Fruit fly (Drosophila melanogaster): ENCODE results near the gene Or65b.

Gene Or65b

DNA sequence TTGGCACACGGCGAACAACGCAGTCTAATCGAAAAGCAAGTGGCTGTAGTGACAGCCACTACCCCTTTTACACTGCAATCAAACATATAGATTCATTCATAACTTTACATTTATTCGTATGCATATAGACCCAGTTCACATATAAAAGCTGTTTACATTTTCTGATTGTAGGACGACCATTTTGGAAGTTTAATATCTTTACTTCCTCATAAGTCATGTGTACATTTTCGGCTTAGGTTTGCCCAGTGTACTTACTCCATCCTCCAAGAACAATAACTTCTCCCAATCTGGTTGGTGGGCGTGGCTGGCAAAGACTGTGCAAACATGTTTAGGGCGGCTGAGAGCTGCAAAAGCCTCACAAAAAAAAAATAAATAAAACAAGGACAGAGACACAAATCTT, 12.9 kb downstream of the Or65b start:
- TF ChIP-seq Met (GFP tag; optimal IDR thresholded peaks at IDR 0.05) (peak; percentile 6), CG6854 (GFP tag; optimal IDR thresholded peaks at IDR 0.05) (no peak), achi (GFP tag; optimal IDR thresholded peaks at IDR 0.05) (peak; percentile 2), CG3032 (tag; optimal IDR thresholded peaks at IDR 0.05) (peak; percentile 19), Ets96B (tag; optimal IDR thresholded peaks at IDR 0.05) (peak; percentile 24), CG8319 (GFP tag; optimal IDR thresholded peaks at IDR 0.05) (no peak), CG10669 (GFP tag; optimal IDR thresholded peaks at IDR 0.05) (peak; percentile 10), svp (GFP tag) (peak; percentile 50), spab (GFP tag; optimal IDR thresholded peaks at IDR 0.05) (peak; percentile 7), CG6792 (GFP tag; optimal IDR thresholded peaks at IDR 0.05) (no peak), Hr4 (GFP tag; optimal IDR thresholded peaks at IDR 0.05) (peak; percentile 14), CG6163 (GFP tag; IDR thresholded peaks at IDR 0.05) (0 out of 3 replicates have a peak, but pooled peaks have one; percentile 9), CG10631 (GFP tag; optimal IDR thresholded peaks at IDR 0.05) (peak; percentile 10), CG1621 (tag; optimal IDR thresholded peaks at IDR 0.05) (no peak), topi (GFP tag; optimal IDR thresholded peaks at IDR 0.05) (peak; percentile 6), Sox14 (GFP tag; optimal IDR thresholded peaks at IDR 0.05) (peak; percentile 9), Hr39 (GFP tag; optimal IDR thresholded peaks at IDR 0.05) (peak; percentile 8), CG32006 (GFP tag; optimal IDR thresholded peaks at IDR 0.05) (peak; percentile 13)

DNA sequence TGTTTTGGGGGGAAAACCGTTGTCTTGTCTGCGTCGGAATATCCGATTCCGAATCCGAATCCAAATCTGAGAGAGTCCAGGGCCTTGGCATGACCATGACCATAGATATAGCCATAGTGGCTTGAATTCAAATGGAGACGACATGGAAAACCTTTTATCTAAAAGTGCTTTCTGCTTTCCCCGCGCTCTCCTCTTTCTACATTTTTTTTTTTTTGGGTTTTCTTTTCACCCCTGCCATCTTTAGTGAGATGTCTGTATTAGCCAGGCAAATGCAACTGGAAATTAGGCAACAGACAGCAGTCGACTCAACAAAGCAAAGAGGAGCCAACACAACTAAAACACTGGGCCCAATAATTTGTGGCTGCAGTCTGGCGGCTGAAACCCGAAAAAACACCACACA, 16.8 kb downstream of the Or65b start:
- TF ChIP-seq esn (GFP tag; optimal IDR thresholded peaks at IDR 0.05) = no peak
- TF ChIP-seq fkh (GFP tag; optimal IDR thresholded peaks at IDR 0.05) = no peak
- no peak for TF ChIP-seq CG11294 (GFP tag; IDR thresholded peaks at IDR 0.05)
- no peak for TF ChIP-seq CG3032 (tag; optimal IDR thresholded peaks at IDR 0.05)
- TF ChIP-seq CG8119 (GFP tag; IDR thresholded peaks at IDR 0.05) = no peak
- TF ChIP-seq CG4318 (GFP tag; optimal IDR thresholded peaks at IDR 0.05) = no peak
- no peak for TF ChIP-seq Eip75B (GFP tag; optimal IDR thresholded peaks at IDR 0.05)
- TF ChIP-seq CG31627 (GFP tag; optimal IDR thresholded peaks at IDR 0.05) = no peak
- no peak for TF ChIP-seq Hr38 (GFP tag; optimal IDR thresholded peaks at IDR 0.05)
- TF ChIP-seq CG3919 (GFP tag; optimal IDR thresholded peaks at IDR 0.05) = no peak
- no peak for TF ChIP-seq CG9139 (GFP tag; optimal IDR thresholded peaks at IDR 0.05)
- TF ChIP-seq Gug (GFP tag; IDR thresholded peaks at IDR 0.05) = no peak
- no peak for TF ChIP-seq CG10669 (GFP tag; optimal IDR thresholded peaks at IDR 0.05)
- no peak for TF ChIP-seq CG7368 (GFP tag; optimal IDR thresholded peaks at IDR 0.05)
- TF ChIP-seq CG6276 (GFP tag; optimal IDR thresholded peaks at IDR 0.05) = no peak
- no peak for TF ChIP-seq CG11902 (GFP tag; optimal IDR thresholded peaks at IDR 0.05)
- TF ChIP-seq Hr39 (GFP tag; optimal IDR thresholded peaks at IDR 0.05) = no peak
- TF ChIP-seq CG1621 (tag; optimal IDR thresholded peaks at IDR 0.05) = no peak
- no peak for TF ChIP-seq Hr4 (GFP tag; optimal IDR thresholded peaks at IDR 0.05)

DNA sequence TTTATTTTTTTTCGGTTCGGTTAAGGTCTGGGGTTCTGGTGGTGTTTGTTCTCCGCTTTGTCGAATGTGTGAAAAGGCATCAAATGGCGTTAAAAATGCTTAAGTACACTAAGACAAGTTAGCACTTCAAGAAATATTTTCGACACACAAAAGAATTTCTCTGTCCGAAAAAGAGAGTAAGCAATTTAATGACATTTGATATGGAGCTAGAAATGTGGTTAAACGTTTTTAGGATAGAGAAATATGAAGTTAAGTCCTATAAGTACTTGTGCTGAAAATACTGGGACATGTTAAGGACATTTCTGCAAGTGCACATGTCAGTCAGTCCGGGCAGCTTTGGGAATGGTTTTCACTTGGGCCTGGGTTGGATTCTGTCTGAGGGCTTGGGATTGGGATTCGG, 18.8 kb downstream of the Or65b start:
- no peak for TF ChIP-seq Eip93F (GFP tag; optimal IDR thresholded peaks at IDR 0.05)
- TF ChIP-seq esn (GFP tag; optimal IDR thresholded peaks at IDR 0.05) = peak; percentile 52
- TF ChIP-seq CG34406 (GFP tag; optimal IDR thresholded peaks at IDR 0.05) = no peak
- no peak for TF ChIP-seq lz (GFP tag; optimal IDR thresholded peaks at IDR 0.05)
- TF ChIP-seq CG1621 (tag; optimal IDR thresholded peaks at IDR 0.05) = no peak
- peak; percentile 9 for TF ChIP-seq achi (GFP tag; optimal IDR thresholded peaks at IDR 0.05)
- peak; percentile 24 for TF ChIP-seq CG10631 (GFP tag; optimal IDR thresholded peaks at IDR 0.05)
- TF ChIP-seq salr (GFP tag; optimal IDR thresholded peaks at IDR 0.05) = no peak
- TF ChIP-seq Ets96B (tag; optimal IDR thresholded peaks at IDR 0.05) = peak; percentile 22
- TF ChIP-seq CG10669 (GFP tag; optimal IDR thresholded peaks at IDR 0.05) = no peak
- TF ChIP-seq CG32006 (GFP tag; optimal IDR thresholded peaks at IDR 0.05) = no peak
- peak; percentile 3 for TF ChIP-seq Eip75B (GFP tag; optimal IDR thresholded peaks at IDR 0.05)
- peak; percentile 20 for TF ChIP-seq topi (GFP tag; optimal IDR thresholded peaks at IDR 0.05)
- no peak for TF ChIP-seq CG3032 (tag; optimal IDR thresholded peaks at IDR 0.05)
- no peak for TF ChIP-seq pdm3 (GFP tag; optimal IDR thresholded peaks at IDR 0.05)
- no peak for TF ChIP-seq eg (GFP tag; IDR thresholded peaks at IDR 0.05)
- peak; percentile 22 for TF ChIP-seq CG6792 (GFP tag; optimal IDR thresholded peaks at IDR 0.05)
- TF ChIP-seq dsx (GFP tag; optimal IDR thresholded peaks at IDR 0.05; ENCODE audit: poor library complexity, severe bottlenecking) = no peak
- peak; percentile 32 for TF ChIP-seq cyc (GFP tag; optimal IDR thresholded peaks at IDR 0.05)
- no peak for TF ChIP-seq Hr38 (GFP tag; optimal IDR thresholded peaks at IDR 0.05)
- no peak for TF ChIP-seq Lpt (GFP tag; optimal IDR thresholded peaks at IDR 0.05)
- TF ChIP-seq CG16779 (tag; optimal IDR thresholded peaks at IDR 0.05) = no peak
- TF ChIP-seq svp (GFP tag) = peak; percentile 69
- TF ChIP-seq CG6276 (GFP tag; optimal IDR thresholded peaks at IDR 0.05) = no peak
- no peak for TF ChIP-seq CG6163 (GFP tag; IDR thresholded peaks at IDR 0.05)
- no peak for TF ChIP-seq net (GFP tag; optimal IDR thresholded peaks at IDR 0.05)
- peak; percentile 39 for TF ChIP-seq Smox (GFP tag; optimal IDR thresholded peaks at IDR 0.05)
- TF ChIP-seq ss (GFP tag; optimal IDR thresholded peaks at IDR 0.05) = no peak
- no peak for TF ChIP-seq CG11294 (GFP tag; IDR thresholded peaks at IDR 0.05)
- no peak for TF ChIP-seq Blimp-1 (GFP tag; optimal IDR thresholded peaks at IDR 0.05)
- TF ChIP-seq CG31627 (GFP tag; optimal IDR thresholded peaks at IDR 0.05) = peak; percentile 44
